Fruit fly (Drosophila melanogaster): ENCODE results near the gene bnb.

Gene bnb

DNA sequence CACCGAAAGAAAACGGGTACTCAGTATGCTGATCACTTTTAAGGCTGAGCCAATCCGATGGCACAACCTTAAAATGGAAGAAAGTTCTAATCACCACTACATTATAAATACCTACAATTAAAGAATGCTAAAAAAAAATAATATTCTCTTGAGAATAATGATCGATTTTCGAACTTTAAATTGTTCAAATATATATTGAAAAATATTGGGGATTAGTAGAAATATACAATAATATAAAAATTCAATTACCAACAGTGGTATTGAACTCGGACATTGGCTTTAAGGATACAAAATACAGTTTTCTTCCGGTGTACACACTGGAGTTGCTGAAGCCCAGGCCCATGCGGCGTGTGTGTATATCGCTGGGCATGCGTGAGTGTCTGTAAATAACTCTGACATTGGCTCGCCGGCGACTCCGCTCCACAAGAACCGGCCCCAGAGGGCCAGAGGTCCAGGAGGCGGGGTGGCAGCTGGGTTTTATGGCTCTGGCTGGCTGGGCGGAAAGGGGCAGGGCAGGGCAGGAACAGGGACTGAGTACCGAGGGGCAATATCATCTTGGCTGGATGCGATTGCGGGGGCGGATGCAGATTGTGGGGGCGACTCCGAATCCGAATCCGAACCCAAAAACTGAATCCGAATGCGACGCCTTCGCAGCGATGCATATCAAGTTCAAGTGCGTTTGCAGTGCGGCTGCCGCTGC, 21.5 kb downstream of the bnb start (continued):
- TF ChIP-seq ewg (GFP tag; optimal IDR thresholded peaks at IDR 0.05) (peak; percentile 71), CG18262 (tag; optimal IDR thresholded peaks at IDR 0.05) (peak; percentile 88), row (GFP tag; IDR thresholded peaks at IDR 0.05) (peak; percentile 64), CG4707 (GFP tag; optimal IDR thresholded peaks at IDR 0.05) (peak; percentile 19), CG12071 (GFP tag; optimal IDR thresholded peaks at IDR 0.05) (no peak), CG17802 (tag; optimal IDR thresholded peaks at IDR 0.05) (peak; percentile 4), CG10366 (GFP tag; IDR thresholded peaks at IDR 0.05) (peak; percentile 28; the same call in 1 of the 2 replicates), tin (GFP tag; optimal IDR thresholded peaks at IDR 0.05) (peak; percentile 28), Side (GFP tag; optimal IDR thresholded peaks at IDR 0.05) (no peak), bcd (GFP tag; optimal IDR thresholded peaks at IDR 0.05) (peak; percentile 43), twi (tag; optimal IDR thresholded peaks at IDR 0.05) (peak; percentile 62), org-1 (GFP tag; optimal IDR thresholded peaks at IDR 0.05) (peak; percentile 48), CG10959 (GFP tag; IDR thresholded peaks at IDR 0.05) (no peak), sisA (GFP tag; IDR thresholded peaks at IDR 0.05) (peak; percentile 30; the same call in 1 of the 2 replicates), kay (GFP tag; optimal IDR thresholded peaks at IDR 0.05) (peak; percentile 37), jing (GFP tag; optimal IDR thresholded peaks at IDR 0.05) (peak; percentile 45), CTCF (GFP tag; optimal IDR thresholded peaks at IDR 0.05) (no peak), CG17829 (tag; optimal IDR thresholded peaks at IDR 0.05) (peak; percentile 72), bbx (GFP tag; IDR thresholded peaks at IDR 0.05; ENCODE audit: partially characterized antibody) (no peak), Rfx (GFP tag; IDR thresholded peaks at IDR 0.05) (0 out of 2 replicates have a peak, but pooled peaks have one; percentile 17), eve (GFP tag; optimal IDR thresholded peaks at IDR 0.05) (no peak), ind (GFP tag; optimal IDR thresholded peaks at IDR 0.05) (peak; percentile 14), ham (GFP tag; IDR thresholded peaks at IDR 0.05) (no peak), CG12744 (GFP tag; optimal IDR thresholded peaks at IDR 0.05) (no peak), tap (tag; optimal IDR thresholded peaks at IDR 0.05) (peak; percentile 21), trem (tag; optimal IDR thresholded peaks at IDR 0.05) (peak; percentile 34), crp (GFP tag; optimal IDR thresholded peaks at IDR 0.05) (no peak), CG13424 (tag; optimal IDR thresholded peaks at IDR 0.05) (peak; percentile 74), Hr78 (GFP tag; optimal IDR thresholded peaks at IDR 0.05) (peak in 1 of 2 experiments; percentile 42), zf30C (GFP tag; optimal IDR thresholded peaks at IDR 0.05) (peak; percentile 73), lbe (GFP tag; optimal IDR thresholded peaks at IDR 0.05) (peak; percentile 31), her (GFP tag; optimal IDR thresholded peaks at IDR 0.05) (no peak), Dek (tag; optimal IDR thresholded peaks at IDR 0.05) (peak; percentile 17), Max (GFP tag; optimal IDR thresholded peaks at IDR 0.05) (peak; percentile 13), gro (GFP tag; optimal IDR thresholded peaks at IDR 0.05) (no peak), gem (tag; optimal IDR thresholded peaks at IDR 0.05) (peak; percentile 87), CG6689 (GFP tag; IDR thresholded peaks at IDR 0.05) (peak; percentile 31), maf-S (GFP tag; optimal IDR thresholded peaks at IDR 0.05) (no peak), bigmax (GFP tag; optimal IDR thresholded peaks at IDR 0.05) (no peak), CG17359 (tag; optimal IDR thresholded peaks at IDR 0.05) (peak; percentile 26), CG5245 (GFP tag; optimal IDR thresholded peaks at IDR 0.05) (no peak), CG1603 (tag; optimal IDR thresholded peaks at IDR 0.05) (peak; percentile 32), Med (GFP tag) (peak; percentile 58), CG17385 (GFP tag; optimal IDR thresholded peaks at IDR 0.05) (peak; percentile 66), CG15696 (tag; optimal IDR thresholded peaks at IDR 0.05) (peak; percentile 46), onecut (GFP tag; IDR thresholded peaks at IDR 0.05) (0 out of 2 replicates have a peak, but pooled peaks have one; percentile 23), ap (GFP tag; IDR thresholded peaks at IDR 0.05) (no peak), CG13123 (GFP tag; optimal IDR thresholded peaks at IDR 0.05) (peak; percentile 6), CG3995 (GFP tag; optimal IDR thresholded peaks at IDR 0.05) (no peak), cwo (GFP tag; optimal IDR thresholded peaks at IDR 0.05) (no peak)
